Worm (Caenorhabditis elegans) whole organism, late embryonic: ENCODE data around the gene acs-6.
A peak's percentile ranks its signal among the peaks of the same experiment; 100 is the strongest.

Source experiments
- C38D4.7 ChIP-seq: fragments of 200-800 bp; sonication (Bioruptor generic); optimal IDR thresholded peaks from 2 replicates; lab custom pipeline; 2018; ENCODE audit warnings: mild to moderate bottlenecking, missing genetic modification characterization, moderate library complexity, missing compliant biosample characterization
- F13H6.1 ChIP-seq: sonication (generic microtip); optimal IDR thresholded peaks from 2 replicates; lab custom pipeline; 2016; ENCODE audit warnings: missing genetic modification characterization, missing compliant biosample characterization
- K02D7.2 ChIP-seq: sonication (generic microtip); optimal IDR thresholded peaks from 2 replicates; lab custom pipeline; 2017; ENCODE audit warnings: mild to moderate bottlenecking, missing genetic modification characterization, missing compliant biosample characterization
- K09A11.1 ChIP-seq: sonication (generic microtip); optimal IDR thresholded peaks from 2 replicates; lab custom pipeline; 2017; ENCODE audit warnings: antibody characterized with exemption, mild to moderate bottlenecking, missing genetic modification characterization, missing compliant biosample characterization; ENCODE audit not compliant: insufficient read depth
- Y22D7AL.16 ChIP-seq: sonication (generic microtip); optimal IDR thresholded peaks from 2 replicates; lab custom pipeline; 2016; ENCODE audit warnings: missing genetic modification characterization, missing compliant biosample characterization
- ceh-18 ChIP-seq: sonication (generic microtip); optimal IDR thresholded peaks from 2 replicates; lab custom pipeline; 2016; ENCODE audit warnings: missing genetic modification characterization, missing compliant biosample characterization
- ceh-19 ChIP-seq: fragments of 200-800 bp; sonication (Bioruptor generic); optimal IDR thresholded peaks from 2 replicates; lab custom pipeline; 2018; ENCODE audit warnings: mild to moderate bottlenecking, missing genetic modification characterization, missing compliant biosample characterization
- ceh-2 ChIP-seq: sonication (generic microtip); optimal IDR thresholded peaks from 2 replicates; lab custom pipeline; 2016; ENCODE audit warnings: missing genotype, missing genetic modification characterization, missing compliant biosample characterization
- ceh-24 ChIP-seq: sonication (generic microtip); optimal IDR thresholded peaks from 2 replicates; lab custom pipeline; 2016; ENCODE audit warnings: mild to moderate bottlenecking, missing genetic modification characterization, missing compliant biosample characterization
- ceh-30 ChIP-seq: fragments of 150-350 bp; optimal IDR thresholded peaks from 2 replicates; lab custom pipeline; 2014; ENCODE audit warnings: missing biosample characterization, missing genetic modification characterization
- ceh-31 ChIP-seq: sonication (generic microtip); optimal IDR thresholded peaks from 2 replicates; lab custom pipeline; 2016; ENCODE audit warnings: missing genetic modification characterization, missing compliant biosample characterization
- ceh-34 ChIP-seq: sonication (generic microtip); optimal IDR thresholded peaks from 2 replicates; lab custom pipeline; 2016; ENCODE audit warnings: mild to moderate bottlenecking, missing genetic modification characterization, missing compliant biosample characterization
- ceh-6 ChIP-seq: fragments of 200-800 bp; sonication (Bioruptor generic); optimal IDR thresholded peaks from 2 replicates; lab custom pipeline; 2018; ENCODE audit warnings: mild to moderate bottlenecking, missing genetic modification characterization, missing compliant biosample characterization
- dmd-4 ChIP-seq: sonication (generic microtip); optimal IDR thresholded peaks from 2 replicates; lab custom pipeline; 2016; ENCODE audit warnings: borderline replicate concordance, missing genetic modification characterization, missing compliant biosample characterization
- dve-1 ChIP-seq: sonication (generic microtip); optimal IDR thresholded peaks from 2 replicates; lab custom pipeline; 2017; ENCODE audit warnings: antibody characterized with exemption, mild to moderate bottlenecking, missing genetic modification characterization, missing compliant biosample characterization
- elt-2 ChIP-seq: sonication (generic microtip); optimal IDR thresholded peaks from 2 replicates; lab custom pipeline; 2016; ENCODE audit warnings: missing genetic modification reagents, missing genetic modification characterization, missing compliant biosample characterization
- eyg-1 ChIP-seq: sonication (generic microtip); optimal IDR thresholded peaks from 2 replicates; lab custom pipeline; 2016; ENCODE audit warnings: missing genotype, missing genetic modification characterization, missing compliant biosample characterization
- fax-1 ChIP-seq: sonication (generic microtip); optimal IDR thresholded peaks from 2 replicates; lab custom pipeline; 2016; ENCODE audit warnings: missing genotype, missing genetic modification characterization, missing compliant biosample characterization
- fkh-10 ChIP-seq: fragments of 150-350 bp; optimal IDR thresholded peaks from 2 replicates; lab custom pipeline; 2014; ENCODE audit warnings: missing biosample characterization, missing genetic modification reagents, missing genetic modification characterization
- fkh-6 ChIP-seq: sonication (generic microtip); optimal IDR thresholded peaks from 2 replicates; lab custom pipeline; 2016; ENCODE audit warnings: missing genetic modification characterization, missing compliant biosample characterization
- hlh-15 ChIP-seq: sonication (generic microtip); optimal IDR thresholded peaks from 2 replicates; lab custom pipeline; 2016; ENCODE audit warnings: missing genetic modification characterization, missing compliant biosample characterization
- hlh-30 ChIP-seq: sonication (generic microtip); optimal IDR thresholded peaks from 2 replicates; lab custom pipeline; 2017; ENCODE audit warnings: antibody characterized with exemption, missing genetic modification characterization, missing compliant biosample characterization; ENCODE audit not compliant: insufficient read depth
- hlh-6 ChIP-seq: sonication (generic microtip); optimal IDR thresholded peaks from 2 replicates; lab custom pipeline; 2016; ENCODE audit warnings: missing genotype, missing genetic modification characterization, missing compliant biosample characterization
- lim-6 ChIP-seq: sonication (generic microtip); optimal IDR thresholded peaks from 2 replicates; lab custom pipeline; 2016; ENCODE audit warnings: missing genetic modification characterization, missing compliant biosample characterization
- lin-11 ChIP-seq: fragments of 200-800 bp; sonication (Bioruptor generic); optimal IDR thresholded peaks from 2 replicates; lab custom pipeline; 2018; ENCODE audit warnings: mild to moderate bottlenecking, missing genetic modification characterization, missing compliant biosample characterization
- nfya-1 ChIP-seq: sonication (generic microtip); optimal IDR thresholded peaks from 2 replicates; lab custom pipeline; 2017; ENCODE audit warnings: missing genetic modification characterization, mild to moderate bottlenecking, missing compliant biosample characterization, antibody characterized with exemption, moderate library complexity
- pag-3 ChIP-seq: sonication (generic microtip); optimal IDR thresholded peaks from 2 replicates; lab custom pipeline; 2016; ENCODE audit warnings: missing compliant biosample characterization, missing genetic modification characterization, borderline replicate concordance
- pat-9 ChIP-seq: fragments of 200-800 bp; sonication (Bioruptor generic); optimal IDR thresholded peaks from 2 replicates; lab custom pipeline; 2018; ENCODE audit warnings: mild to moderate bottlenecking, missing genetic modification characterization, moderate library complexity, missing compliant biosample characterization
- pax-1 ChIP-seq: fragments of 150-350 bp; optimal IDR thresholded peaks from 2 replicates; lab custom pipeline; 2014; ENCODE audit warnings: missing biosample characterization, missing genetic modification characterization
- pha-2 ChIP-seq: sonication (generic microtip); optimal IDR thresholded peaks from 2 replicates; lab custom pipeline; 2017; ENCODE audit warnings: mild to moderate bottlenecking, missing genetic modification characterization, missing compliant biosample characterization
- pha-4 ChIP-seq: fragments of 150-350 bp; optimal IDR thresholded peaks from 2 replicates; lab custom pipeline; 2018; ENCODE audit warnings: missing biosample characterization, missing genetic modification reagents, missing genetic modification characterization
- pqm-1 ChIP-seq: sonication (generic microtip); optimal IDR thresholded peaks from 2 replicates; lab custom pipeline; 2016; ENCODE audit warnings: missing genetic modification characterization, missing compliant biosample characterization
- rnt-1 ChIP-seq: sonication (generic microtip); optimal IDR thresholded peaks from 2 replicates; lab custom pipeline; 2016; ENCODE audit warnings: missing genetic modification characterization, missing compliant biosample characterization
- sdc-2 ChIP-seq: sonication (generic microtip); optimal IDR thresholded peaks from 2 replicates; lab custom pipeline; 2016; ENCODE audit warnings: missing genotype, missing genetic modification characterization, missing compliant biosample characterization
- sox-4 ChIP-seq: sonication (generic microtip); optimal IDR thresholded peaks from 2 replicates; lab custom pipeline; 2017; ENCODE audit warnings: mild to moderate bottlenecking, missing genetic modification characterization, inconsistent platforms, missing compliant biosample characterization
- syd-9 ChIP-seq: sonication (generic microtip); optimal IDR thresholded peaks from 2 replicates; lab custom pipeline; 2016; ENCODE audit warnings: mild to moderate bottlenecking, missing genetic modification characterization, moderate library complexity, missing compliant biosample characterization
- tbx-7 ChIP-seq: sonication (generic microtip); optimal IDR thresholded peaks from 2 replicates; lab custom pipeline; 2016; ENCODE audit warnings: missing genotype, missing genetic modification characterization, missing compliant biosample characterization
- unc-3 ChIP-seq, 2 experiments: fragments of 200-800 bp in 1 of 2; sonication (Bioruptor generic) in 1 of 2; sonication (generic microtip) in 1 of 2; conservative IDR thresholded peaks in 1 of 2; optimal IDR thresholded peaks in 1 of 2; 2 replicates each; pipeline versions ENCODE4 v1.3.6 to Lab custom; 2016 to 2022; ENCODE audit warnings: missing compliant biosample characterization in 2 of 2, missing genetic modification characterization in 2 of 2, missing genetic modification reagents in 1 of 2
- unc-55 ChIP-seq: sonication (generic microtip); optimal IDR thresholded peaks from 2 replicates; lab custom pipeline; 2017; ENCODE audit warnings: missing biosample characterization, missing genetic modification reagents, missing genetic modification characterization
- unc-86 ChIP-seq: sonication (generic microtip); optimal IDR thresholded peaks from 2 replicates; lab custom pipeline; 2016; ENCODE audit warnings: missing genetic modification characterization, missing compliant biosample characterization
- zip-5 ChIP-seq: sonication (generic microtip); optimal IDR thresholded peaks from 2 replicates; lab custom pipeline; 2016; ENCODE audit warnings: missing genetic modification characterization, missing compliant biosample characterization

Gene acs-6

DNA sequence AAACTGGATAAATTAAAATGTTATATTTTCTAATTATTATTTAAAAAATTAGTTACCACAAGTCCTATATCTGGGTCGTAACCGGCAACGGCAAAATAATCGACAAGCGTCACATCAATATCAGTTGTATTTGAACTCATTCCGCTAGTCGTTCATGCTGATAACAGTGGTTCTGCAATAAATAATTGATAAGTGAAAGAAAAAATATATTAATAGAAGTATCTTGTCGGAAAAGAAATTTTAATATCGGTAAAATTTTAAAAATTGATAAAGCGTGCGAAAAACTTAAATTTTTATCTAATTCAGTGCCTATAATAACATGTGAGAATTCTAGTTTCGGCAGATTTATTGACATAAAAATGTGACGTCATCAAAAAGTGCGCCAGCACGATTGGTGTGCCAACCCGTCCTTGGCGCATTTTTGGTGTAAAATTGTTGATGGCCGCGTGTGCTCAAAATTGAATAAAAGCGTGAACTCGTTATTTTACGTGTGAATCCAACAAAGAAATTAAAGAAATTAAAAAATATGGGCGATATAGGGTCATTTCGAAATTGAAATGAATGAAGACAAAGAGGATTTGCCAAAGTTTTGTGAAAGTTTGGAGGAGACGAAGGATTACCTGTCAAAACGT is 39.3 kb upstream of the acs-6 start, which contains the start of the genes lst-6 and lst-5 (continued):
- TF ChIP-seq C38D4.7 (GFP tag; lab: Kevin White, UChicago) (no peak), syd-9 (tag; lab: Kevin White, UChicago) (no peak), rnt-1 (tag; lab: Kevin White, UChicago) (no peak), fax-1 (no peak), pat-9 (tag; lab: Kevin White, UChicago) (no peak), pag-3 (tag; lab: Kevin White, UChicago) (no peak), zip-5 (tag; lab: Kevin White, UChicago) (no peak), hlh-6 (no peak), ceh-18 (no peak), dmd-4 (tag; lab: Kevin White, UChicago) (no peak), eyg-1 (tag; lab: Kevin White, UChicago) (no peak), hlh-30 (tag; lab: Kevin White, UChicago) (peak; percentile 41), ceh-34 (tag; lab: Kevin White, UChicago) (no peak), elt-2 (tag; lab: Kevin White, UChicago) (peak; percentile 86), pha-2 (tag; lab: Kevin White, UChicago) (no peak), dve-1 (peak; percentile 23), fkh-10 (GFP tag; lab: Kevin White, UChicago) (no peak), lim-6 (tag; lab: Kevin White, UChicago) (no peak), K02D7.2 (tag; lab: Kevin White, UChicago) (no peak), pqm-1 (tag; lab: Kevin White, UChicago) (no peak), Y22D7AL.16 (tag; lab: Kevin White, UChicago) (no peak), nfya-1 (tag; lab: Kevin White, UChicago) (peak; percentile 45), ceh-2 (tag; lab: Kevin White, UChicago) (no peak), ceh-24 (tag; lab: Kevin White, UChicago) (no peak), pha-4 (no peak), hlh-15 (no peak), unc-55 (GFP tag; lab: Kevin White, UChicago) (no peak), pax-1 (no peak)

DNA sequence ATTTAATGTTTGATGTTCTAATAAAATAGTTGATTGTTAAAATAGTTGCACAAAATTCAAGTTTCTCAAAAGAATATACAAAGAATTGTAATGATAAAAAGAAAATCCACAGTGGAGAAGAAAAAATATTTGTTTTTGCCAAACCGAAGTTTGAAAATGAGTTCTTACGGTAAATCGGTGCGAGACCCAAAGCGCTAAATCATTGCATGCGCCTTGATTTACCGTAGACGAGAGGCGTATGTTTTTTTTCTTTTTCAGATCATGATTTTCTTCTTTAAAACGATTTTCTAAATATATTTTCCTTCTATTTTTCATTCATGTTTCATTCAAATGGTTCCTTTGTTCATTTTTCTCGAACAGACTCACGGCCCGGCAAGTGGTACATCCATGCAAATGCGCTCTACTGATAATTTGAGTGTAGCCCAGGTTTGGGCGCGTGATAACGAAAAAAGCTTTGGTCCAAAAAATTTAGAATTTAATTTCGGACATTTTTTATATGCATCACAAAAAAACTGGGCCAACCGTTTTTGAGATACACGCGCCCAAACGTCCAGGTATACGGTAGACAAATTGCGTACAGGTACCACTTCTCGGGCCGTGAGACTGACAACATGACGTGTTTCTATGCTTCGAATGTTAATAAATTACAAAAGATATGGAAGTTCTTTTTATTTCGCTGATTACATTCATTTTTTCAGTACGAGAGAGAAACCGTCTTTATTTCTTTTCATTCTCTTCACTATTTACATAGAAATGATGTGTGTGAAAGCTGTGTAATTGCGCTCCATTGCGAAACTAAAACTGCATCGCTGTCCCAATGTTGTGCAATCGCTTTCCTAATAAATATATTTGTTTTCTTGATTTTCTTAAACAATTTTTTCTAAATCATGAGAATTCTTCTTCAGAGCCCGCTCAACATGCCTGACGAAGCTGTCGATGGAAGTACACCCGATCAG is 36.7 kb upstream of the acs-6 start, which contains the start of gene znf-598:
znf-598 (plus strand) TSS at position 906 of the 956 bp plus-strand sequence.
- TF ChIP-seq unc-3 (GFP tag; conservative IDR thresholded peaks at IDR 0.05; lab: Robert Waterston, UW) = no peak
- peak; percentile 16 for TF ChIP-seq unc-3 (tag; optimal IDR thresholded peaks at IDR 0.05; lab: Kevin White, UChicago)
- no peak for TF ChIP-seq lin-11 (tag; lab: Kevin White, UChicago)
- TF ChIP-seq nfya-1 (tag; lab: Kevin White, UChicago) = peak; percentile 10
- TF ChIP-seq sox-4 (tag; lab: Kevin White, UChicago) = no peak
- no peak for TF ChIP-seq sdc-2 (tag; lab: Kevin White, UChicago)

DNA sequence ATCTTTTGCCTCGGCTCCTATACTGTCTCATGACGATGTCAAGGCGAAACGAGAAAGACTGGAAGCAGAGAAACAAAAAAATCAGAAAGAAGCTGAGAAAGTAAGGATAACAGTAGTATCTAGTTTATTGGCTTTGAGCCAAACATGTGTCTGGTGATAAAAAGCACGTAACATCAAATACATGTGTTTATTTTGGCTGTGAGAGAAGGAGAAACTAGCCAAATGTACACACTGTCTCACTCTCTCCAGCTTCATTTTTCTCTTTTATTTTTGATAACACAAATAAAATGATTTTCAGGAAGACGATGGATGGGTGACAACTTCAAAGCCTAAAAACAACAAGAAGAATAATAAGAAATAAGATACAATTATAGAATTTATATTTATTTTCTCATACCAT is 32.3 kb upstream of the acs-6 start:
- TF ChIP-seq F13H6.1 (tag; lab: Kevin White, UChicago) = no peak
- no peak for TF ChIP-seq K09A11.1 (tag; lab: Kevin White, UChicago)
- TF ChIP-seq pat-9 (tag; lab: Kevin White, UChicago) = no peak
- no peak for TF ChIP-seq ceh-31 (tag; lab: Kevin White, UChicago)
- no peak for TF ChIP-seq ceh-19 (GFP tag; lab: Kevin White, UChicago)
- TF ChIP-seq tbx-7 (tag; lab: Kevin White, UChicago) = no peak
- TF ChIP-seq unc-86 (tag; lab: Kevin White, UChicago) = no peak
- no peak for TF ChIP-seq ceh-6 (GFP tag; lab: Kevin White, UChicago)
- no peak for TF ChIP-seq ceh-30 (tag; lab: Kevin White, UChicago)
- no peak for TF ChIP-seq fkh-6
- no peak for TF ChIP-seq fkh-10 (GFP tag; lab: Kevin White, UChicago)
- no peak for TF ChIP-seq fax-1
